Worm (Caenorhabditis elegans) whole organism, mixed stage, embryonic: ENCODE data around the gene arf-1.

Experiments
- M03D4.4 ChIP-seq: sonication (generic microtip); optimal IDR thresholded peaks from 2 replicates; lab custom pipeline; 2017; ENCODE audit warnings: mild to moderate bottlenecking, missing genetic modification characterization, missing compliant biosample characterization
- bed-3 ChIP-seq: fragments of 200-800 bp; sonication (Bioruptor generic); optimal IDR thresholded peaks from 3 replicates; lab custom pipeline; 2018; ENCODE audit warnings: mild to moderate bottlenecking, missing genetic modification characterization, moderate library complexity, missing compliant biosample characterization
- blmp-1 ChIP-seq: fragments of 150-350 bp; optimal IDR thresholded peaks from 2 replicates; lab custom pipeline; 2014; ENCODE audit warnings: missing biosample characterization, missing genetic modification characterization
- ceh-39 ChIP-seq: fragments of 150-350 bp; optimal IDR thresholded peaks from 2 replicates; lab custom pipeline; 2014; ENCODE audit warnings: missing biosample characterization, missing genetic modification characterization
- ceh-43 ChIP-seq: fragments of 200-800 bp; sonication (Bioruptor generic); optimal IDR thresholded peaks from 2 replicates; lab custom pipeline; 2018; ENCODE audit warnings: mild to moderate bottlenecking, missing genetic modification characterization, moderate library complexity, missing compliant biosample characterization
- ceh-83 ChIP-seq: fragments of 200-800 bp; sonication (Bioruptor generic); optimal IDR thresholded peaks from 2 replicates; lab custom pipeline; 2018; ENCODE audit warnings: mild to moderate bottlenecking, missing genetic modification characterization, missing compliant biosample characterization
- ces-1 ChIP-seq: fragments of 150-350 bp; optimal IDR thresholded peaks from 2 replicates; lab custom pipeline; 2014; ENCODE audit warnings: missing biosample characterization, missing genetic modification reagents, missing genetic modification characterization
- cnd-1 ChIP-seq: fragments of 200-800 bp; sonication (Bioruptor generic); optimal IDR thresholded peaks from 2 replicates; lab custom pipeline; 2018; ENCODE audit warnings: mild to moderate bottlenecking, missing genetic modification characterization, missing compliant biosample characterization
- drap-1 ChIP-seq: fragments of 200-800 bp; sonication (Bioruptor generic); optimal IDR thresholded peaks from 3 replicates; lab custom pipeline; 2018; ENCODE audit warnings: mild to moderate bottlenecking, missing genetic modification characterization, missing compliant biosample characterization
- elt-3 ChIP-seq: fragments of 150-350 bp; optimal IDR thresholded peaks from 2 replicates; lab custom pipeline; 2014; ENCODE audit warnings: missing biosample characterization, missing genetic modification characterization
- flh-1 ChIP-seq: fragments of 200-800 bp; sonication (Bioruptor generic); optimal IDR thresholded peaks from 2 replicates; lab custom pipeline; 2018; ENCODE audit warnings: mild to moderate bottlenecking, missing genetic modification characterization, moderate library complexity, missing compliant biosample characterization
- ham-2 ChIP-seq: fragments of 200-800 bp; sonication (Bioruptor generic); optimal IDR thresholded peaks from 2 replicates; lab custom pipeline; 2018; ENCODE audit warnings: mild to moderate bottlenecking, missing genetic modification characterization, missing compliant biosample characterization
- hlh-1 ChIP-seq: fragments of 150-350 bp; optimal IDR thresholded peaks from 2 replicates; lab custom pipeline; 2014; ENCODE audit warnings: missing biosample characterization, missing genetic modification reagents, missing genetic modification characterization
- lin-13 ChIP-seq: fragments of 150-350 bp; optimal IDR thresholded peaks from 2 replicates; lab custom pipeline; 2014; ENCODE audit warnings: missing biosample characterization, missing genetic modification characterization
- lin-32 ChIP-seq: fragments of 200-800 bp; sonication (Bioruptor generic); optimal IDR thresholded peaks from 2 replicates; lab custom pipeline; 2018; ENCODE audit warnings: mild to moderate bottlenecking, missing genetic modification characterization, missing compliant biosample characterization
- lsy-2 ChIP-seq: fragments of 150-350 bp; optimal IDR thresholded peaks from 2 replicates; lab custom pipeline; 2014; ENCODE audit warnings: missing biosample characterization, missing genetic modification characterization
- mab-5 ChIP-seq: fragments of 150-350 bp; optimal IDR thresholded peaks from 2 replicates; lab custom pipeline; 2014; ENCODE audit warnings: missing biosample characterization, missing genetic modification characterization
- mep-1 ChIP-seq: fragments of 150-350 bp; optimal IDR thresholded peaks from 2 replicates; lab custom pipeline; 2017; ENCODE audit warnings: missing biosample characterization, missing genetic modification reagents, missing genetic modification characterization, inconsistent platforms
- mls-2 ChIP-seq: sonication (generic microtip); optimal IDR thresholded peaks from 2 replicates; lab custom pipeline; 2016; ENCODE audit warnings: mild to moderate bottlenecking, missing genetic modification characterization, moderate library complexity, missing compliant biosample characterization
- nhr-12 ChIP-seq: fragments of 150-350 bp; optimal IDR thresholded peaks from 2 replicates; lab custom pipeline; 2014; ENCODE audit warnings: missing biosample characterization, missing genetic modification characterization
- nhr-2 ChIP-seq: fragments of 150-350 bp; optimal IDR thresholded peaks from 2 replicates; lab custom pipeline; 2014; ENCODE audit warnings: missing biosample characterization, missing genetic modification characterization
- nhr-237 ChIP-seq: fragments of 150-350 bp; optimal IDR thresholded peaks from 2 replicates; lab custom pipeline; 2014; ENCODE audit warnings: missing biosample characterization, missing genetic modification characterization
- nhr-28 ChIP-seq: fragments of 150-350 bp; optimal IDR thresholded peaks from 2 replicates; lab custom pipeline; 2014; ENCODE audit warnings: missing biosample characterization, missing genetic modification characterization
- nhr-76 ChIP-seq: sonication (generic microtip); optimal IDR thresholded peaks from 2 replicates; lab custom pipeline; 2017; ENCODE audit warnings: missing biosample characterization, missing genetic modification characterization
- pha-4 ChIP-seq: fragments of 150-350 bp; optimal IDR thresholded peaks from 2 replicates; lab custom pipeline; 2018; ENCODE audit warnings: missing biosample characterization, missing genetic modification reagents, missing genetic modification characterization
- sem-2 ChIP-seq: fragments of 200-800 bp; sonication (Bioruptor generic); optimal IDR thresholded peaks from 2 replicates; lab custom pipeline; 2018; ENCODE audit warnings: mild to moderate bottlenecking, missing genetic modification characterization, missing compliant biosample characterization
- snpc-4 ChIP-seq: fragments of 150-350 bp; optimal IDR thresholded peaks from 2 replicates; lab custom pipeline; 2014; ENCODE audit warnings: missing biosample characterization, missing genetic modification characterization
- sptf-1 ChIP-seq: sonication (generic microtip); optimal IDR thresholded peaks from 2 replicates; lab custom pipeline; 2017; ENCODE audit warnings: mild to moderate bottlenecking, missing genetic modification characterization, moderate library complexity, missing compliant biosample characterization
- tbx-8 ChIP-seq: fragments of 200-800 bp; sonication (Bioruptor generic); optimal IDR thresholded peaks from 2 replicates; lab custom pipeline; 2018; ENCODE audit warnings: mild to moderate bottlenecking, missing genetic modification characterization, moderate library complexity, missing compliant biosample characterization
- unc-120 ChIP-seq: sonication (generic microtip); optimal IDR thresholded peaks from 2 replicates; lab custom pipeline; 2017; ENCODE audit warnings: missing genetic modification characterization, missing compliant biosample characterization; ENCODE audit not compliant: poor library complexity, severe bottlenecking
- unc-39 ChIP-seq: fragments of 150-350 bp; optimal IDR thresholded peaks from 2 replicates; lab custom pipeline; 2014; ENCODE audit warnings: missing biosample characterization, missing genetic modification characterization
- unc-62 ChIP-seq: fragments of 150-350 bp; optimal IDR thresholded peaks from 2 replicates; lab custom pipeline; 2014; ENCODE audit warnings: missing biosample characterization, missing genetic modification reagents, missing genetic modification characterization
- zip-8 ChIP-seq: fragments of 150-350 bp; optimal IDR thresholded peaks from 2 replicates; lab custom pipeline; 2014; ENCODE audit warnings: missing biosample characterization, missing genetic modification characterization
- ztf-11 ChIP-seq: fragments of 150-350 bp; optimal IDR thresholded peaks from 2 replicates; lab custom pipeline; 2014; ENCODE audit warnings: missing biosample characterization, missing genetic modification characterization

arf-1 gene

ce11 chrIII:5730980-5731636 lies 16.4 kb downstream of the arf-1 start, which contains the start of the genes B0244.9 and B0244.7:
Gene B0244.9, minus strand, starts transcription at chrIII:5731030.
Gene B0244.7, plus strand, starts transcription at chrIII:5731501.
- TF ChIP-seq nhr-12 (no peak), lin-32 (GFP tag; lab: Kevin White, UChicago) (no peak), sptf-1 (no peak), ham-2 (no peak), sem-2 (GFP tag; lab: Kevin White, UChicago) (no peak), tbx-8 (GFP tag; lab: Kevin White, UChicago) (no peak), lin-13 (tag; lab: Kevin White, UChicago) (no peak), blmp-1 (tag; lab: Kevin White, UChicago) (no peak), pha-4 (tag; lab: Kevin White, UChicago) (no peak), unc-39 (tag; lab: Kevin White, UChicago) (no peak), mab-5 (tag; lab: Kevin White, UChicago) (no peak), zip-8 (tag; lab: Kevin White, UChicago) (no peak), mep-1 (no peak), elt-3 (tag; lab: Kevin White, UChicago) (no peak), bed-3 (no peak), ces-1 (GFP tag; lab: Kevin White, UChicago) (no peak), nhr-237 (tag; lab: Kevin White, UChicago) (no peak)

ce11 chrIII:5732925-5733324 lies 18.2 kb downstream of the arf-1 start, which contains the start of gene B0244.17:
Gene B0244.17, plus strand, starts transcription at chrIII:5733225.
- TF ChIP-seq sptf-1 (no peak), nhr-2 (no peak), nhr-237 (tag; lab: Kevin White, UChicago) (no peak), ztf-11 (tag; lab: Kevin White, UChicago) (no peak), flh-1 (GFP tag; lab: Kevin White, UChicago) (no peak), drap-1 (no peak), unc-120 (tag; lab: Kevin White, UChicago) (no peak), nhr-76 (tag; lab: Kevin White, UChicago) (no peak), hlh-1 (tag; lab: Kevin White, UChicago) (no peak), lsy-2 (tag; lab: Kevin White, UChicago) (no peak), nhr-12 (no peak)

DNA sequence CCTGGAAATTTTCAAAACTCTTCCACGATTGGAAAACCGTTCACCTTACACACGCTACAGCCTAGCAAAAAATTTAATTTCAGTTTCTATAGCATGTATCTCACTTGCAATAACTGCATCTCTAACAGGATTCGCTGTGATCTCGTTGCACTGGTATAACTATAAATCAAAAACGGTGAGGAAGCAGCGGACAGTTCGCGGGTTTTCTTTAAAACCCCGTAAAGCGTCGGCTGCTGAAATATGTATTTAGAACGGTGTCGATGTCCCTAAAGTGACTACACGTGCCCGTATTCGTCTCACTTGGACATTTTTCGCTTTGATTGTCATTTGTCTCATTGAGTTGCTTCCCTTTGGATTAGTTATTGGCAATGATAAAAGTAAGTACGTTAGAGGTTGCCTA lies 19.6 kb downstream of the arf-1 start:
- TF ChIP-seq unc-120 (tag; lab: Kevin White, UChicago) (no peak), cnd-1 (tag; lab: Kevin White, UChicago) (no peak), zip-8 (tag; lab: Kevin White, UChicago) (no peak), lin-13 (tag; lab: Kevin White, UChicago) (no peak), nhr-237 (tag; lab: Kevin White, UChicago) (no peak), unc-39 (tag; lab: Kevin White, UChicago) (no peak), tbx-8 (GFP tag; lab: Kevin White, UChicago) (no peak), nhr-28 (tag; lab: Kevin White, UChicago) (no peak), mls-2 (no peak), elt-3 (tag; lab: Kevin White, UChicago) (no peak), nhr-12 (no peak), pha-4 (tag; lab: Kevin White, UChicago) (no peak), M03D4.4 (tag; lab: Kevin White, UChicago) (no peak), flh-1 (GFP tag; lab: Kevin White, UChicago) (no peak), nhr-76 (tag; lab: Kevin White, UChicago) (no peak), ceh-39 (tag; lab: Kevin White, UChicago) (no peak), nhr-2 (no peak), lin-32 (GFP tag; lab: Kevin White, UChicago) (no peak), snpc-4 (tag; lab: Kevin White, UChicago) (no peak), mep-1 (no peak)

DNA sequence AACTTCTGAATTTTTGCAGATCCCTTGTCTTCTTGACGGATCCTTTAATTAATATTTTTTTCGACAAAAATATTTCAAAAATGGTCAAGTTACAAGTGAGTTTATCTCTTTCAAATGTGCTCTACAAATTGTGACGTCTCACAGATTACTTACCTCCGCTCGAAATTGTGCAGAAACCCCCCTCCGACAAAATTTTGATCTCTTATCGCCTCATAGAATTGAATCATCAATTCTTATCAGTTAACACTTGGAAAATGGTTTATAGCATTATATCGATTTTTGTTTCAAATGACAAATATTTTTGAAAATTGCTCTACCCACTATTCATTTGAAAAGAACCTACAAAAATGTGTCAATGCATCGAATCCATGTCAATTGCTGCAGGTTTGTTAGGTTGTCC lies 20.2 kb downstream of the arf-1 start, which contains the start of gene B0244.10:
B0244.10 (plus strand) TSS at position 254 of the 400 bp plus-strand sequence.
- TF ChIP-seq nhr-237 (tag; lab: Kevin White, UChicago) (no peak), ham-2 (no peak), ceh-39 (tag; lab: Kevin White, UChicago) (no peak), unc-62 (GFP tag; lab: Kevin White, UChicago) (no peak), sem-2 (GFP tag; lab: Kevin White, UChicago) (no peak), flh-1 (GFP tag; lab: Kevin White, UChicago) (no peak), ceh-43 (GFP tag; lab: Kevin White, UChicago) (no peak), ces-1 (GFP tag; lab: Kevin White, UChicago) (no peak), ceh-83 (GFP tag; lab: Kevin White, UChicago) (no peak), nhr-2 (no peak), drap-1 (no peak), nhr-12 (no peak), mep-1 (no peak), lin-13 (tag; lab: Kevin White, UChicago) (no peak)
- TF ChIP-seq, all 35 proteins: peak for 0
